Worm (Caenorhabditis elegans) whole organism, midembryonic: ENCODE data around the gene ergi-2.

Experiments
- T22C8.4 ChIP-seq: fragments of 200-800 bp; sonication (Bioruptor generic); IDR thresholded peaks from 2 replicates; pipeline ENCODE4 v1.3.6; 2022; ENCODE audit warnings: missing genetic modification characterization, missing compliant biosample characterization
- cog-1 ChIP-seq: sonication (generic microtip); optimal IDR thresholded peaks from 2 replicates; lab custom pipeline; 2016; ENCODE audit warnings: missing genetic modification characterization, missing compliant biosample characterization
- flt-1 ChIP-seq: fragments of 200-800 bp; sonication (Bioruptor generic); IDR thresholded peaks from 2 replicates; pipeline ENCODE4 v1.3.6; 2022; ENCODE audit warnings: missing genetic modification characterization, missing compliant biosample characterization
- klf-2 ChIP-seq: fragments of 200-800 bp; sonication (Bioruptor generic); conservative IDR thresholded peaks from 2 replicates; pipeline ENCODE4 v1.3.6; 2022; ENCODE audit warnings: missing genetic modification reagents, missing genetic modification characterization, missing compliant biosample characterization
- ztf-23 ChIP-seq: fragments of 200-800 bp; sonication (Bioruptor generic); IDR thresholded peaks from 2 replicates; pipeline ENCODE4 v1.3.6; 2022; ENCODE audit warnings: missing genetic modification reagents, missing genetic modification characterization, missing compliant biosample characterization

- TF ChIP-seq cog-1 (tag; lab: Kevin White, UChicago) (no peak), T22C8.4 (GFP tag; lab: Robert Waterston, UW) (no peak), ztf-23 (no peak), klf-2 (GFP tag; lab: Robert Waterston, UW) (no peak), flt-1 (GFP tag; lab: Robert Waterston, UW) (no peak)
These were observed 4.6 kb upstream of the ergi-2 start for ce11 chrX:15011526-15012274.
